Fruit fly (Drosophila melanogaster) whole organism, embryonic: ENCODE data around the gene CG43954.

Source experiments
- Atf6 ChIP-seq: fragments of 200-800 bp; sonication (Bioruptor generic); IDR thresholded peaks from 2 replicates; pipeline ENCODE4 v1.3.6; 2022; ENCODE audit warnings: missing biosample characterization, missing genetic modification characterization
- CG10147 ChIP-seq: fragments of 200-800 bp; sonication (Bioruptor generic); optimal IDR thresholded peaks from 2 replicates; lab custom pipeline; 2019; ENCODE audit warnings: missing biosample characterization, mild to moderate bottlenecking, missing genetic modification characterization, moderate library complexity
- CG10431 ChIP-seq: fragments of 200-800 bp; sonication (Bioruptor generic); optimal IDR thresholded peaks from 3 replicates; lab custom pipeline; 2018; ENCODE audit warnings: missing biosample characterization, mild to moderate bottlenecking, missing genetic modification characterization
- CG11093 ChIP-seq: fragments of 200-800 bp; sonication (Bioruptor generic); IDR thresholded peaks from 3 replicates; pipeline ENCODE4 v1.3.6; 2022; ENCODE audit warnings: missing biosample characterization, missing genetic modification characterization
- CG1233 ChIP-seq: fragments of 200-800 bp; sonication (Bioruptor generic); optimal IDR thresholded peaks from 4 replicates; lab custom pipeline; 2018; ENCODE audit warnings: missing biosample characterization, mild to moderate bottlenecking, missing genetic modification characterization
- CG13296 ChIP-seq: fragments of 200-800 bp; sonication (Bioruptor generic); optimal IDR thresholded peaks from 3 replicates; lab custom pipeline; 2018; ENCODE audit warnings: missing biosample characterization, mild to moderate bottlenecking, missing genetic modification characterization
- CG14965 ChIP-seq: fragments of 200-800 bp; sonication (Bioruptor generic); optimal IDR thresholded peaks from 2 replicates; lab custom pipeline; 2016; ENCODE audit warnings: missing biosample characterization, missing genetic modification characterization, borderline replicate concordance
- CG15696 ChIP-seq: fragments of 200-800 bp; sonication (Bioruptor generic); optimal IDR thresholded peaks from 2 replicates; lab custom pipeline; 2019; ENCODE audit warnings: missing biosample characterization, mild to moderate bottlenecking, missing genetic modification characterization, moderate library complexity
- CG1602 ChIP-seq: fragments of 200-800 bp; sonication (Bioruptor generic); optimal IDR thresholded peaks from 3 replicates; lab custom pipeline; 2016; ENCODE audit warnings: missing biosample characterization, missing genetic modification characterization
- CG16815 ChIP-seq: fragments of 200-800 bp; sonication (Bioruptor generic); optimal IDR thresholded peaks from 3 replicates; lab custom pipeline; 2017; ENCODE audit warnings: missing biosample characterization, mild to moderate bottlenecking, missing genetic modification characterization
- CG17186 ChIP-seq: fragments of 200-800 bp; sonication (Bioruptor generic); optimal IDR thresholded peaks from 3 replicates; lab custom pipeline; 2017; ENCODE audit warnings: missing biosample characterization, missing genetic modification reagents, missing genetic modification characterization
- CG17328 ChIP-seq: fragments of 200-800 bp; sonication (Bioruptor generic); IDR thresholded peaks from 2 replicates; pipeline ENCODE4 v1.3.6; 2022; ENCODE audit warnings: missing biosample characterization, missing genetic modification characterization
- CG17829 ChIP-seq: fragments of 200-800 bp; optimal IDR thresholded peaks from 2 replicates; lab custom pipeline; 2019; ENCODE audit warnings: missing biosample characterization, mild to moderate bottlenecking, missing genetic modification characterization, moderate library complexity
- CG32532 ChIP-seq: fragments of 200-800 bp; sonication (Bioruptor generic); IDR thresholded peaks from 2 replicates; pipeline ENCODE4 v1.3.6; 2022; ENCODE audit warnings: missing biosample characterization, missing genetic modification characterization
- CG33213 ChIP-seq: fragments of 200-800 bp; sonication (Bioruptor generic); optimal IDR thresholded peaks from 3 replicates; lab custom pipeline; 2016; ENCODE audit warnings: missing biosample characterization, missing genetic modification characterization
- CG34376 ChIP-seq: fragments of 200-800 bp; sonication (Bioruptor generic); optimal IDR thresholded peaks from 2 replicates; lab custom pipeline; 2018; ENCODE audit warnings: missing biosample characterization, mild to moderate bottlenecking, missing genetic modification characterization
- CG4328 ChIP-seq: fragments of 200-800 bp; sonication (Bioruptor generic); optimal IDR thresholded peaks from 3 replicates; lab custom pipeline; 2017; ENCODE audit warnings: missing biosample characterization, missing genetic modification reagents, missing genetic modification characterization
- CG4617 ChIP-seq: fragments of 200-800 bp; sonication (Bioruptor generic); optimal IDR thresholded peaks from 3 replicates; lab custom pipeline; 2016; ENCODE audit warnings: missing biosample characterization, missing genetic modification characterization, borderline replicate concordance
- CG4854 ChIP-seq: fragments of 200-800 bp; sonication (Bioruptor generic); optimal IDR thresholded peaks from 2 replicates; lab custom pipeline; 2016; ENCODE audit warnings: missing biosample characterization, missing genetic modification characterization, inconsistent platforms
- CG8281 ChIP-seq: fragments of 200-800 bp; sonication (Bioruptor generic); optimal IDR thresholded peaks from 2 replicates; lab custom pipeline; 2018; ENCODE audit warnings: missing biosample characterization, mild to moderate bottlenecking, missing genetic modification characterization, moderate library complexity
- CG8359 ChIP-seq: fragments of 200-800 bp; sonication (Bioruptor generic); optimal IDR thresholded peaks from 2 replicates; lab custom pipeline; 2017; ENCODE audit warnings: missing biosample characterization, mild to moderate bottlenecking, missing genetic modification characterization, borderline replicate concordance
- CkIIα-i1 ChIP-seq: fragments of 200-800 bp; sonication (Bioruptor generic); IDR thresholded peaks from 2 replicates; pipeline ENCODE4 v1.3.6; 2022; ENCODE audit warnings: missing biosample characterization, missing genetic modification characterization
- Doc3 ChIP-seq: fragments of 200-800 bp; sonication (Bioruptor generic); IDR thresholded peaks from 3 replicates; pipeline ENCODE4 v1.3.6; 2022; ENCODE audit warnings: missing biosample characterization, missing genetic modification characterization; ENCODE audit not compliant: partially characterized antibody
- Dref ChIP-seq: fragments of 200-800 bp; sonication (Bioruptor generic); IDR thresholded peaks from 2 replicates; pipeline ENCODE4 v1.3.6; 2022; ENCODE audit warnings: missing biosample characterization, missing genetic modification characterization
- Ets65A ChIP-seq: fragments of 200-800 bp; sonication (Bioruptor generic); peaks from one replicate; lab custom pipeline; 2016; ENCODE audit warnings: missing biosample characterization, missing genetic modification characterization
- Gsc ChIP-seq: fragments of 200-800 bp; sonication (Bioruptor generic); IDR thresholded peaks from 2 replicates; pipeline ENCODE4 v1.3.6; 2022; ENCODE audit warnings: missing biosample characterization, missing genetic modification characterization
- HLH4C ChIP-seq: fragments of 200-800 bp; sonication (Bioruptor generic); IDR thresholded peaks from 3 replicates; pipeline ENCODE4 v1.3.6; 2022; ENCODE audit warnings: missing biosample characterization, missing genetic modification characterization; ENCODE audit not compliant: partially characterized antibody
- HLH54F ChIP-seq: fragments of 200-800 bp; sonication (Bioruptor generic); optimal IDR thresholded peaks from 3 replicates; lab custom pipeline; 2016; ENCODE audit warnings: missing biosample characterization, missing genetic modification characterization
- Hmx ChIP-seq: fragments of 200-800 bp; sonication (Bioruptor generic); optimal IDR thresholded peaks from 2 replicates; lab custom pipeline; 2016; ENCODE audit warnings: missing biosample characterization, missing genetic modification characterization
- PHDP ChIP-seq: fragments of 200-800 bp; sonication (Bioruptor generic); optimal IDR thresholded peaks from 3 replicates; lab custom pipeline; 2018; ENCODE audit warnings: missing biosample characterization, mild to moderate bottlenecking, missing genetic modification characterization, moderate library complexity
- Taf1 ChIP-seq: fragments of 200-800 bp; sonication (Bioruptor generic); IDR thresholded peaks from 2 replicates; pipeline ENCODE4 v1.3.6; 2022; ENCODE audit warnings: missing biosample characterization, missing genetic modification characterization
- ac ChIP-seq: fragments of 200-800 bp; sonication (Bioruptor generic); optimal IDR thresholded peaks from 3 replicates; lab custom pipeline; 2017; ENCODE audit warnings: missing biosample characterization, mild to moderate bottlenecking, missing genetic modification characterization
- cas ChIP-seq: fragments of 200-800 bp; sonication (Bioruptor generic); IDR thresholded peaks from 2 replicates; pipeline ENCODE4 v1.3.6; 2022; ENCODE audit warnings: missing biosample characterization, missing genetic modification characterization
- chn ChIP-seq: fragments of 200-800 bp; sonication (Bioruptor generic); optimal IDR thresholded peaks from 2 replicates; lab custom pipeline; 2016; ENCODE audit warnings: missing biosample characterization, missing genetic modification characterization
- crp ChIP-seq, 2 experiments: fragments of 200-800 bp; sonication (Bioruptor generic); optimal IDR thresholded peaks; 2 replicates in 1 of 2; 3 replicates in 1 of 2; lab custom pipeline; 2017; ENCODE audit warnings: missing biosample characterization in 2 of 2, missing genetic modification characterization in 2 of 2, mild to moderate bottlenecking in 1 of 2, moderate library complexity in 1 of 2
- dm ChIP-seq: fragments of 200-800 bp; sonication (Bioruptor generic); optimal IDR thresholded peaks from 3 replicates; lab custom pipeline; 2016; ENCODE audit warnings: missing biosample characterization, missing genetic modification characterization
- fd96Cb ChIP-seq: fragments of 200-800 bp; sonication (Bioruptor generic); optimal IDR thresholded peaks from 2 replicates; lab custom pipeline; 2018; ENCODE audit warnings: missing biosample characterization, mild to moderate bottlenecking, missing genetic modification characterization, moderate library complexity
- gfzf ChIP-seq: fragments of 200-800 bp; sonication (Bioruptor generic); optimal IDR thresholded peaks from 2 replicates; lab custom pipeline; 2016; ENCODE audit warnings: missing biosample characterization, mild to moderate bottlenecking, missing genetic modification characterization, moderate library complexity
- lov ChIP-seq, 2 experiments: fragments of 200-800 bp in 1 of 2; fragments of >200 bp in 1 of 2; sonication (Bioruptor generic) in 1 of 2; IDR thresholded peaks in 1 of 2; optimal IDR thresholded peaks in 1 of 2; 2 replicates in 1 of 2; 3 replicates in 1 of 2; pipeline versions ENCODE4 v1.3.6 to Lab custom; 2017 to 2022; ENCODE audit warnings: missing biosample characterization in 1 of 2, missing genetic modification characterization in 1 of 2
- maf-S ChIP-seq: fragments of 200-800 bp; sonication (Bioruptor generic); optimal IDR thresholded peaks from 2 replicates; lab custom pipeline; 2016; ENCODE audit warnings: missing biosample characterization, missing genetic modification characterization
- nmo ChIP-seq: fragments of 200-800 bp; sonication (Bioruptor generic); optimal IDR thresholded peaks from 2 replicates; lab custom pipeline; 2018; ENCODE audit warnings: missing biosample characterization, mild to moderate bottlenecking, missing genetic modification characterization, moderate library complexity
- pfk ChIP-seq: fragments of 200-800 bp; sonication (Bioruptor generic); optimal IDR thresholded peaks from 2 replicates; lab custom pipeline; 2018; ENCODE audit warnings: missing biosample characterization, mild to moderate bottlenecking, missing genetic modification characterization, moderate library complexity
- pros ChIP-seq: fragments of 200-800 bp; sonication (Bioruptor generic); optimal IDR thresholded peaks from 3 replicates; lab custom pipeline; 2019; ENCODE audit warnings: missing biosample characterization, mild to moderate bottlenecking, missing genetic modification characterization, moderate library complexity
- sd ChIP-seq: fragments of 200-800 bp; sonication (Bioruptor generic); optimal IDR thresholded peaks from 3 replicates; lab custom pipeline; 2018; ENCODE audit warnings: missing biosample characterization, mild to moderate bottlenecking, missing genetic modification characterization, moderate library complexity
- vfl ChIP-seq: fragments of 200-800 bp; sonication (Bioruptor generic); optimal IDR thresholded peaks from 2 replicates; lab custom pipeline; 2016; ENCODE audit warnings: missing biosample characterization, missing genetic modification characterization
- wdn ChIP-seq: fragments of 200-800 bp; sonication (Bioruptor generic); IDR thresholded peaks from 2 replicates; pipeline ENCODE4 v1.3.6; 2022; ENCODE audit warnings: missing biosample characterization, missing genetic modification characterization
- z ChIP-seq: fragments of 200-800 bp; sonication (Bioruptor generic); IDR thresholded peaks from 3 replicates; pipeline ENCODE4 v1.3.6; 2022; ENCODE audit warnings: missing biosample characterization, missing genetic modification characterization
- zen ChIP-seq: fragments of 200-800 bp; sonication (Bioruptor generic); optimal IDR thresholded peaks from 3 replicates; lab custom pipeline; 2018; ENCODE audit warnings: missing biosample characterization, mild to moderate bottlenecking, missing genetic modification characterization, moderate library complexity
- zen2 ChIP-seq: fragments of 200-800 bp; sonication (Bioruptor generic); IDR thresholded peaks from 3 replicates; pipeline ENCODE4 v1.3.6; 2022; ENCODE audit warnings: missing biosample characterization, missing genetic modification characterization; ENCODE audit not compliant: partially characterized antibody

Gene CG43954

DNA sequence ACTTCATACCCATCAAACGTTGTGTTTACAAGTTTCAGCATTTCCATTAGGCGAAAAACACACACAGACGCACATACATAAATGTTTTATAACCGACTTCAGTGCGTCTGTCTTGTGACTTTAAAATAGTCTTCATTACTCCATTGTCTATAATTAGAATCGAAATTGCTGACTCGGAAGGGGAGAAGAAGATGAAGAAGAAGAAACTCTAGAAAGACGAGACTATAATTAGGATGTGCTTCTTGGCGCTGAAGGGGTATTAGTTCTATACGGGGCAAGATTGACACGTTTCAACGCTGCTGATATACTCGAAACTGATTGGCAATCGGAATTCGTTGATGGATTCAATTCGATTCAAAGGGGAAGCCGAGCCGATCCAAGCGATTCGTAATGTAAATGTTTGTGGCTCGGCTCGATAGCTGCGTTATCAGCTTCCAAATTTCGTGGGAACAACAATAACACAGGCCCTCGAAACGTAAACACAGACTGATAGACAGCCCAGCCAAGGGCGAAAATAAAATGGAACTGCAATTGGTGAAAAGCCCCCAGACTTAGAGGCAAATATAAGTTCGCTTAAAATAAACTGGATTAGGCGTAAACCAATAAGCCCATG is 2.6 kb downstream of the CG43954 start (continued):
- TF ChIP-seq wdn (GFP tag; lab: Robert Waterston, UW): peak; percentile 7; the same call in 1 of the 2 replicates
- TF ChIP-seq Hmx (GFP tag; lab: Kevin White, UChicago): no peak
- no peak for TF ChIP-seq CG11093 (GFP tag; lab: Robert Waterston, UW)
- TF ChIP-seq sd (tag; lab: Kevin White, UChicago): peak; percentile 84
- no peak for TF ChIP-seq zen (tag; lab: Kevin White, UChicago)
- TF ChIP-seq CkIIα-i1 (GFP tag; lab: Robert Waterston, UW): no peak
- TF ChIP-seq CG17328 (GFP tag; lab: Robert Waterston, UW): 0 out of 2 replicates have a peak, but pooled peaks have one; percentile 23
- TF ChIP-seq HLH4C (GFP tag; lab: Robert Waterston, UW): no peak
- no peak for TF ChIP-seq cas (GFP tag; lab: Robert Waterston, UW)
- TF ChIP-seq fd96Cb (tag; lab: Kevin White, UChicago): no peak
- TF ChIP-seq ac (GFP tag; lab: Kevin White, UChicago): no peak
- no peak for TF ChIP-seq chn
- peak; percentile 82 for TF ChIP-seq pros
- no peak for TF ChIP-seq CG15696 (tag; lab: Kevin White, UChicago)
- no peak for TF ChIP-seq CG10147 (GFP tag; lab: Kevin White, UChicago)
- peak; percentile 56 for TF ChIP-seq Atf6 (GFP tag; lab: Robert Waterston, UW)
- TF ChIP-seq CG4617 (GFP tag; lab: Kevin White, UChicago): no peak
- TF ChIP-seq HLH54F (GFP tag; lab: Kevin White, UChicago): no peak
- no peak for TF ChIP-seq zen2
- no peak for TF ChIP-seq nmo (GFP tag; lab: Kevin White, UChicago)
- no peak for TF ChIP-seq crp (GFP tag; optimal IDR thresholded peaks at IDR 0.05; lab: Kevin White, UChicago)
- TF ChIP-seq lov (optimal IDR thresholded peaks at IDR 0.05; lab: Kevin White, UChicago): no peak
- no peak for TF ChIP-seq lov (GFP tag; IDR thresholded peaks at IDR 0.05; lab: Robert Waterston, UW)
- TF ChIP-seq gfzf (GFP tag; lab: Kevin White, UChicago): no peak
- no peak for TF ChIP-seq z (GFP tag; lab: Robert Waterston, UW)
- TF ChIP-seq CG33213 (GFP tag; lab: Kevin White, UChicago): peak; percentile 11
- no peak for TF ChIP-seq CG14965 (GFP tag; lab: Kevin White, UChicago)
- TF ChIP-seq CG13296: no peak
- TF ChIP-seq Dref (GFP tag; lab: Robert Waterston, UW): no peak
- no peak for TF ChIP-seq Taf1 (GFP tag; lab: Robert Waterston, UW)
- no peak for TF ChIP-seq Doc3 (GFP tag; lab: Robert Waterston, UW)
- TF ChIP-seq CG8359 (GFP tag; lab: Kevin White, UChicago): no peak
- TF ChIP-seq CG4328 (GFP tag; lab: Kevin White, UChicago): no peak
- TF ChIP-seq Ets65A (GFP tag; lab: Kevin White, UChicago): no peak
- no peak for TF ChIP-seq CG10431 (GFP tag; lab: Kevin White, UChicago)
- peak; percentile 75 for TF ChIP-seq CG34376 (GFP tag; lab: Kevin White, UChicago)
- no peak for TF ChIP-seq dm (GFP tag; lab: Kevin White, UChicago)
- TF ChIP-seq CG17186: no peak
- no peak for TF ChIP-seq CG4854
- TF ChIP-seq CG8281: no peak
- TF ChIP-seq CG16815: no peak
- TF ChIP-seq maf-S (GFP tag; lab: Kevin White, UChicago): no peak
- TF ChIP-seq PHDP (tag; lab: Kevin White, UChicago): no peak
- TF ChIP-seq pfk (GFP tag; lab: Kevin White, UChicago): no peak
- no peak for TF ChIP-seq CG32532 (GFP tag; lab: Robert Waterston, UW)
- TF ChIP-seq vfl (GFP tag; lab: Kevin White, UChicago): no peak
- TF ChIP-seq CG1233: no peak
- TF ChIP-seq CG17829: no peak
- TF ChIP-seq Gsc (GFP tag; lab: Robert Waterston, UW): no peak
- TF ChIP-seq CG1602 (GFP tag; lab: Kevin White, UChicago): no peak
